Worm (Caenorhabditis elegans) whole organism, L1 larva: ENCODE results near the gene inf-1.

Source experiments
- C04F5.9 ChIP-seq: sonication (generic microtip); optimal IDR thresholded peaks from 2 replicates; lab custom pipeline; 2016; ENCODE audit warnings: missing genetic modification characterization, missing compliant biosample characterization
- C16A3.4 ChIP-seq: fragments of 150-350 bp; optimal IDR thresholded peaks from 2 replicates; lab custom pipeline; 2014; ENCODE audit warnings: missing biosample characterization, missing genetic modification characterization
- F16B12.6 ChIP-seq: fragments of 150-350 bp; optimal IDR thresholded peaks from 2 replicates; lab custom pipeline; 2014; ENCODE audit warnings: missing biosample characterization, missing genetic modification characterization
- aly-2 ChIP-seq: fragments of 150-350 bp; optimal IDR thresholded peaks from 2 replicates; lab custom pipeline; 2014; ENCODE audit warnings: missing biosample characterization, missing genetic modification characterization
- ceh-63 ChIP-seq: fragments of 200-800 bp; sonication (Bioruptor generic); optimal IDR thresholded peaks from 2 replicates; lab custom pipeline; 2018; ENCODE audit warnings: mild to moderate bottlenecking, missing genetic modification characterization, missing compliant biosample characterization
- ceh-8 ChIP-seq: fragments of 200-800 bp; sonication (Bioruptor generic); optimal IDR thresholded peaks from 2 replicates; lab custom pipeline; 2018; ENCODE audit warnings: mild to moderate bottlenecking, missing genetic modification characterization, moderate library complexity, missing compliant biosample characterization
- ceh-88 ChIP-seq: fragments of 200-800 bp; sonication (Bioruptor generic); IDR thresholded peaks from 2 replicates; pipeline ENCODE4 v1.3.6; 2022; ENCODE audit warnings: missing genetic modification characterization, missing compliant biosample characterization
- dpl-1 ChIP-seq, 3 experiments: fragments of 150-350 bp in 2 of 3; sonication (generic microtip) in 1 of 3; optimal IDR thresholded peaks; 2 replicates each; lab custom pipeline; 2014 to 2017; ENCODE audit warnings: missing biosample characterization in 3 of 3, missing genetic modification characterization in 3 of 3, missing genetic modification reagents in 3 of 3
- efl-1 ChIP-seq, 4 experiments: fragments of 150-350 bp; optimal IDR thresholded peaks in 3 of 4; peaks in 1 of 4; 1 replicate in 1 of 4; 2 replicates in 3 of 4; lab custom pipeline; 2014; ENCODE audit warnings: missing biosample characterization in 2 of 4, missing genetic modification characterization in 2 of 4, missing genetic modification reagents in 2 of 4
- efl-3 ChIP-seq: fragments of 200-800 bp; sonication (Bioruptor generic); optimal IDR thresholded peaks from 2 replicates; lab custom pipeline; 2018; ENCODE audit warnings: mild to moderate bottlenecking, missing genetic modification characterization, missing compliant biosample characterization
- egl-13 ChIP-seq: sonication (generic microtip); optimal IDR thresholded peaks from 2 replicates; lab custom pipeline; 2016; ENCODE audit warnings: missing genotype, missing genetic modification reagents, missing genetic modification characterization, missing compliant biosample characterization
- elt-3 ChIP-seq, 6 experiments: fragments of 150-350 bp in 1 of 6; sonication (generic microtip); optimal IDR thresholded peaks; 2 replicates each; lab custom pipeline; 2017 to 2018; ENCODE audit warnings: missing biosample characterization in 6 of 6, missing genetic modification characterization in 6 of 6, inconsistent platforms in 1 of 6
- fkh-10 ChIP-seq: sonication (generic microtip); optimal IDR thresholded peaks from 2 replicates; lab custom pipeline; 2017; ENCODE audit warnings: missing biosample characterization, missing genetic modification reagents, missing genetic modification characterization
- fkh-8 ChIP-seq: sonication (generic microtip); optimal IDR thresholded peaks from 2 replicates; lab custom pipeline; 2016; ENCODE audit warnings: mild to moderate bottlenecking, missing genetic modification characterization, missing compliant biosample characterization
- fos-1 ChIP-seq: fragments of 150-350 bp; optimal IDR thresholded peaks from 2 replicates; lab custom pipeline; 2014; ENCODE audit warnings: missing biosample characterization, missing genetic modification characterization
- grh-1 ChIP-seq: fragments of 200-800 bp; sonication (Bioruptor generic); IDR thresholded peaks from 2 replicates; pipeline ENCODE4 v1.3.6; 2022; ENCODE audit warnings: missing genetic modification reagents, missing genetic modification characterization, missing compliant biosample characterization
- irx-1 ChIP-seq: sonication (generic microtip); optimal IDR thresholded peaks from 2 replicates; lab custom pipeline; 2016; ENCODE audit warnings: missing genetic modification characterization, missing compliant biosample characterization
- isw-1 ChIP-seq: fragments of 200-800 bp; sonication (Bioruptor generic); IDR thresholded peaks from 2 replicates; pipeline ENCODE4 v1.3.6; 2022; ENCODE audit warnings: missing genetic modification characterization, missing compliant biosample characterization
- lin-35 ChIP-seq, 2 experiments: fragments of 150-350 bp; optimal IDR thresholded peaks; 2 replicates each; lab custom pipeline; 2014; ENCODE audit warnings: missing biosample characterization in 2 of 2, missing genetic modification characterization in 2 of 2, missing genetic modification reagents in 2 of 2
- lsy-2 ChIP-seq, 2 experiments: fragments of 150-350 bp; optimal IDR thresholded peaks; 2 replicates each; lab custom pipeline; 2014; ENCODE audit warnings: missing biosample characterization in 2 of 2, missing genetic modification characterization in 2 of 2
- mdl-1 ChIP-seq, 2 experiments: fragments of 150-350 bp; optimal IDR thresholded peaks; 2 replicates each; lab custom pipeline; 2014 to 2017; ENCODE audit warnings: missing biosample characterization in 2 of 2, missing genetic modification characterization in 2 of 2, inconsistent platforms in 1 of 2
- mef-2 ChIP-seq: fragments of 150-350 bp; optimal IDR thresholded peaks from 2 replicates; lab custom pipeline; 2014; ENCODE audit warnings: missing biosample characterization, missing genetic modification characterization
- mep-1 ChIP-seq: fragments of 150-350 bp; optimal IDR thresholded peaks from 2 replicates; lab custom pipeline; 2014; ENCODE audit warnings: missing biosample characterization, missing genetic modification characterization
- nhr-11 ChIP-seq: fragments of 150-350 bp; optimal IDR thresholded peaks from 2 replicates; lab custom pipeline; 2014; ENCODE audit warnings: missing biosample characterization, missing genetic modification characterization
- nhr-19 ChIP-seq: fragments of 200-800 bp; sonication (Bioruptor generic); conservative IDR thresholded peaks from 2 replicates; pipeline ENCODE4 v1.3.6; 2022; ENCODE audit warnings: missing genetic modification characterization, missing compliant biosample characterization
- nhr-20 ChIP-seq: sonication (generic microtip); optimal IDR thresholded peaks from 2 replicates; lab custom pipeline; 2016; ENCODE audit warnings: mild to moderate bottlenecking, missing genetic modification characterization, missing compliant biosample characterization
- nhr-28 ChIP-seq: fragments of 150-350 bp; optimal IDR thresholded peaks from 2 replicates; lab custom pipeline; 2014; ENCODE audit warnings: missing biosample characterization, missing genetic modification characterization
- nhr-47 ChIP-seq: sonication (generic microtip); optimal IDR thresholded peaks from 2 replicates; lab custom pipeline; 2016; ENCODE audit warnings: mild to moderate bottlenecking, missing genetic modification characterization, moderate library complexity, missing compliant biosample characterization
- nhr-71 ChIP-seq: sonication (generic microtip); optimal IDR thresholded peaks from 2 replicates; lab custom pipeline; 2016; ENCODE audit warnings: mild to moderate bottlenecking, missing genetic modification characterization, moderate library complexity, missing compliant biosample characterization
- nhr-77 ChIP-seq: fragments of 150-350 bp; optimal IDR thresholded peaks from 2 replicates; lab custom pipeline; 2014; ENCODE audit warnings: missing biosample characterization, missing genetic modification characterization
- nhr-84 ChIP-seq: sonication (generic microtip); optimal IDR thresholded peaks from 2 replicates; lab custom pipeline; 2017; ENCODE audit warnings: missing biosample characterization, missing genetic modification characterization
- nhr-85 ChIP-seq: sonication (generic microtip); peaks from one replicate; lab custom pipeline; 2016; ENCODE audit warnings: missing genetic modification characterization, inconsistent platforms, missing compliant biosample characterization
- rnt-1 ChIP-seq: sonication (generic microtip); optimal IDR thresholded peaks from 2 replicates; lab custom pipeline; 2016; ENCODE audit warnings: mild to moderate bottlenecking, missing genetic modification characterization, moderate library complexity, missing compliant biosample characterization
- snu-23 ChIP-seq: sonication (generic microtip); optimal IDR thresholded peaks from 2 replicates; lab custom pipeline; 2016; ENCODE audit warnings: missing genetic modification characterization, missing compliant biosample characterization
- tbx-2 ChIP-seq: sonication (generic microtip); optimal IDR thresholded peaks from 2 replicates; lab custom pipeline; 2016; ENCODE audit warnings: missing genetic modification characterization, missing compliant biosample characterization
- unc-30 ChIP-seq: sonication (generic microtip); optimal IDR thresholded peaks from 2 replicates; lab custom pipeline; 2017; ENCODE audit warnings: missing biosample characterization, missing genetic modification characterization
- unc-98 ChIP-seq: fragments of 200-800 bp; sonication (Bioruptor generic); IDR thresholded peaks from 2 replicates; pipeline ENCODE4 v1.3.6; 2022; ENCODE audit warnings: missing genetic modification characterization, missing compliant biosample characterization
- vab-15 ChIP-seq: sonication (generic microtip); optimal IDR thresholded peaks from 2 replicates; lab custom pipeline; 2017; ENCODE audit warnings: missing genotype, mild to moderate bottlenecking, missing genetic modification characterization, missing compliant biosample characterization
- xbp-1 ChIP-seq: sonication (generic microtip); optimal IDR thresholded peaks from 2 replicates; lab custom pipeline; 2016; ENCODE audit warnings: missing genetic modification characterization, missing compliant biosample characterization
- ztf-4 ChIP-seq: fragments of 150-350 bp; optimal IDR thresholded peaks from 2 replicates; lab custom pipeline; 2014; ENCODE audit warnings: missing biosample characterization, missing genetic modification characterization

inf-1 gene

DNA sequence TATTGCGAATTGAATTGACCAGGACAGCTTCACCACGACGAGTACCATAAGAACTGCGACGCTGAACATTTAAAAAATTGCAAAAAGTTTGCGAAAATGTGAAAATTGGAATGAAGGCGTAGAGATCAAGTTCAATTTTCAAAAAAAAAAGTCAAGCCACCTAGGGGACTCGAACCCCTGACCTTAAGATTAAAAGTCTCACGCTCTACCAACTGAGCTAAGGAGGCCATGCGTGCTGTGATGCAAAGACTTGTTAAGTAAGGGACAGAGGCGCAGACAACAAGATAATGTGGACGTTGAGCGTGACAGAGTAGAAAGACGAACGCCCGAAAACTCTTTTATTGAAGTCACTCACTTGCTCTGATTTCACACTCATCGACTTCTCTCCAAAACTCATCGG, 42.4 kb upstream of the inf-1 start (continued):
- peak in 1 of 6 experiments; percentile 31 for TF ChIP-seq elt-3 (tag; optimal IDR thresholded peaks at IDR 0.05; lab: Kevin White, UChicago)
- TF ChIP-seq xbp-1 (tag; lab: Kevin White, UChicago), result peak; percentile 56
- peak; percentile 56 for TF ChIP-seq aly-2
- TF ChIP-seq isw-1, result peak; percentile 12; the same call in 1 of the 2 replicates
- peak; percentile 20; the same call in 1 of the 2 replicates for TF ChIP-seq grh-1
- no peak for TF ChIP-seq nhr-28
- peak; percentile 58 to 80 for TF ChIP-seq lin-35 (GFP tag; optimal IDR thresholded peaks at IDR 0.05; lab: Kevin White, UChicago)
- no peak for TF ChIP-seq unc-30 (tag; lab: Kevin White, UChicago)
- TF ChIP-seq nhr-85 (tag; lab: Kevin White, UChicago), result peak; percentile 48
- TF ChIP-seq ceh-8 (GFP tag; lab: Kevin White, UChicago), result peak; percentile 48
- TF ChIP-seq fkh-10 (GFP tag; lab: Kevin White, UChicago), result peak; percentile 37
- peak; percentile 36 for TF ChIP-seq nhr-77 (tag; lab: Kevin White, UChicago)
- TF ChIP-seq ceh-88 (GFP tag; lab: Robert Waterston, UW), result no peak
- TF ChIP-seq fos-1 (tag; lab: Kevin White, UChicago), result peak; percentile 55
- no peak for TF ChIP-seq vab-15
- TF ChIP-seq ztf-4 (tag; lab: Kevin White, UChicago), result peak; percentile 38
- TF ChIP-seq unc-98 (GFP tag; lab: Robert Waterston, UW), result peak; percentile 36; the same call in 1 of the 2 replicates
- TF ChIP-seq tbx-2 (tag; lab: Kevin White, UChicago), result peak; percentile 40
- TF ChIP-seq irx-1 (tag; lab: Kevin White, UChicago), result peak; percentile 4
- TF ChIP-seq nhr-84, result no peak

DNA sequence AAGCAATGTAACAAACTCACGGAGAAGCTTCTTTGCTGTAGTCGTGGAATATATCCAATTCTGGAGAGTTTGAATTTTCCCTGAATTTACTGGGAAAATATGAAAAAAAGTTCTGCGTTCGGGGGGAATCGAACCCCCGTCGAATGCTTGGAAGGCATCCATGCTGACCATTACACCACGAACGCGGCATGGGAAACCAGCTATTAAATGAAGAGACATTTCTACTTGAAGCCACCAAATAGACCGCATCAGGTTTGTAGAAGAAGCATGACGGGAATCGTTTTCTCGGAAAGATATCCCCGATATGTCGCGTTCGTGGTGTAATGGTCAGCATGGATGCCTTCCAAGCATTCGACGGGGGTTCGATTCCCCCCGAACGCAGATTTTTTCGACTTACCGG, 41.4 kb upstream of the inf-1 start:
- TF ChIP-seq lin-35 (GFP tag; optimal IDR thresholded peaks at IDR 0.05; lab: Kevin White, UChicago) (peak; percentile 11 to 62), snu-23 (GFP tag; lab: Kevin White, UChicago) (peak; percentile 31), nhr-20 (tag; lab: Kevin White, UChicago) (peak; percentile 4), C04F5.9 (tag; lab: Kevin White, UChicago) (no peak), fkh-8 (tag; lab: Kevin White, UChicago) (no peak), egl-13 (tag; lab: Kevin White, UChicago) (no peak), mdl-1 (tag; optimal IDR thresholded peaks at IDR 0.05; lab: Kevin White, UChicago) (peak in 1 of 2 experiments; percentile 22), efl-3 (GFP tag; lab: Kevin White, UChicago) (no peak), nhr-47 (peak; percentile 22), C16A3.4 (peak; percentile 22), lsy-2 (tag; optimal IDR thresholded peaks at IDR 0.05; lab: Kevin White, UChicago) (peak in 1 of 2 experiments; percentile 46), efl-1 (optimal IDR thresholded peaks at IDR 0.05; lab: Kevin White, UChicago) (peak in 1 of 2 experiments; percentile 32), efl-1 (GFP tag; optimal IDR thresholded peaks at IDR 0.05 in 1 of 2; lab: Kevin White, UChicago) (peak in 1 of 2 experiments; percentile 8), dpl-1 (GFP tag; optimal IDR thresholded peaks at IDR 0.05; lab: Kevin White, UChicago) (peak in 1 of 3 experiments; percentile 13), mef-2 (tag; lab: Kevin White, UChicago) (no peak), ceh-63 (GFP tag; lab: Kevin White, UChicago) (no peak), nhr-71 (peak; percentile 34), elt-3 (tag; optimal IDR thresholded peaks at IDR 0.05; lab: Kevin White, UChicago) (peak in 1 of 6 experiments; percentile 13), mep-1 (tag; lab: Kevin White, UChicago) (peak; percentile 13), nhr-19 (GFP tag; lab: Robert Waterston, UW) (peak; percentile 38), F16B12.6 (peak; percentile 16), nhr-11 (tag; lab: Kevin White, UChicago) (no peak), irx-1 (tag; lab: Kevin White, UChicago) (no peak), rnt-1 (tag; lab: Kevin White, UChicago) (peak; percentile 16)
